Fruit fly (Drosophila melanogaster): ENCODE measurements around the gene dmt.

dmt gene

dm6 chr3R:9747875-9747899 lies 36.7 kb downstream of the dmt start, which contains the start of gene PpD3:
Gene PpD3 (plus strand): TSS chr3R:9747875.
- TF ChIP-seq BEAF-32 (GFP tag; optimal IDR thresholded peaks at IDR 0.05) (peak; percentile 42), scrt (GFP tag; optimal IDR thresholded peaks at IDR 0.05) (no peak)

DNA sequence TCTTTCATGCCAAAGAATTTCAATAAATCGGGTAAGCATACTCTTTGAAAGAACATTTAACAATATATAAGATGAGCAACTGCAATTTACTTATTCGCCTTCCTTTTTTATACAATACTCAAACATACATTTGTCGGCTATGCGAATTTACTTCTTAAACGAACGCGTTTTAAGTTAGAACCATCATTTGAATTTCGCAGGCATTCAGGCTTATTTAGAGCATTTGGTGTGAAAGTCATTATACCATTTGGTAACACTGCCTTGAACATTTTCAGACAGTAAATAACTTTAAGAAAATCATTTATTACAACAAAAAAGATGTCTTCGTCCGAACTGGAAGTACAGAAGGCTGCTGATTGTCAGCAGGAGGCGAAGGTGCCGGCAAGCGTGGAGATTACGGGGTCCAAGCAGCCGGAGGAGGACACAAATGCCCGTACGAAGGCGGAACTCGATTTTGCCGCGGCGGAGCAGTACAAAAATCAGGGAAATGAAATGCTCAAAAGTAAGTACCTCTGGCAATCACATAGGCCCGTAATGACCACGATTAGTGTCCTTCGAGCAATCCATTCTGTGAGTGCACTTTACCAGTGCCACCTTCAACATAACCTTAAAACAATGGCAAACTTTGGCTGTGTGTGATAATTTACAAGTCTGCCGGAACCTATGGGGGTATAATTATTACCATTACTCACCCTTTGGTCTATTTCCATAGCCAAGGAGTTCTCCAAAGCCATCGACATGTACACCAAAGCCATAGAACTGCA lies 37.1 kb downstream of the dmt start:
- TF ChIP-seq E2f2 (GFP tag; IDR thresholded peaks at IDR 0.05) (peak; percentile 80), fru (optimal IDR thresholded peaks at IDR 0.05) (no peak), CG5180 (GFP tag; optimal IDR thresholded peaks at IDR 0.05) (no peak), sens (GFP tag) (peak; percentile 18), MBD-R2 (GFP tag; IDR thresholded peaks at IDR 0.05) (peak; percentile 15; the same call in 1 of the 2 replicates), Dp (GFP tag; optimal IDR thresholded peaks at IDR 0.05) (peak; percentile 75), kah (GFP tag; optimal IDR thresholded peaks at IDR 0.05) (no peak), peb (GFP tag; IDR thresholded peaks at IDR 0.05) (no peak), nau (GFP tag; optimal IDR thresholded peaks at IDR 0.05) (no peak), Hmr (GFP tag; optimal IDR thresholded peaks at IDR 0.05) (no peak), Lhr (GFP tag; optimal IDR thresholded peaks at IDR 0.05) (no peak), CG18764 (GFP tag; optimal IDR thresholded peaks at IDR 0.05) (no peak), E2f1 (GFP tag; IDR thresholded peaks at IDR 0.05) (no peak), gfzf (GFP tag; optimal IDR thresholded peaks at IDR 0.05) (peak; percentile 85), Mes4 (GFP tag; optimal IDR thresholded peaks at IDR 0.05) (no peak), crc (GFP tag; optimal IDR thresholded peaks at IDR 0.05) (no peak), CG9797 (GFP tag; optimal IDR thresholded peaks at IDR 0.05) (peak; percentile 42), Adf1 (GFP tag; IDR thresholded peaks at IDR 0.05) (no peak), pan (optimal IDR thresholded peaks at IDR 0.05) (no peak), pan (GFP tag; optimal IDR thresholded peaks at IDR 0.05 in 1 of 2, IDR thresholded peaks at IDR 0.05 in 1 of 2) (no peak), usp (GFP tag; optimal IDR thresholded peaks at IDR 0.05) (no peak), MESR4 (GFP tag; optimal IDR thresholded peaks at IDR 0.05) (peak; percentile 60), CG10267 (tag; optimal IDR thresholded peaks at IDR 0.05) (no peak), Bteb2 (GFP tag; optimal IDR thresholded peaks at IDR 0.05) (no peak), bigmax (GFP tag; optimal IDR thresholded peaks at IDR 0.05) (peak; percentile 90), crp (GFP tag; optimal IDR thresholded peaks at IDR 0.05) (no peak), NfI (GFP tag; optimal IDR thresholded peaks at IDR 0.05) (no peak), inv (GFP tag; IDR thresholded peaks at IDR 0.05; ENCODE audit: partially characterized antibody) (no peak), ham (GFP tag; IDR thresholded peaks at IDR 0.05) (no peak), tup (GFP tag; optimal IDR thresholded peaks at IDR 0.05) (no peak), pzg (GFP tag; optimal IDR thresholded peaks at IDR 0.05) (peak; percentile 50), Lim3 (GFP tag; IDR thresholded peaks at IDR 0.05) (no peak), CG15269 (tag; optimal IDR thresholded peaks at IDR 0.05) (no peak), mirr (GFP tag; optimal IDR thresholded peaks at IDR 0.05) (no peak), jumu (GFP tag; optimal IDR thresholded peaks at IDR 0.05) (no peak), da (GFP tag; optimal IDR thresholded peaks at IDR 0.05) (no peak), sisA (GFP tag; IDR thresholded peaks at IDR 0.05) (no peak), dmrt99B (tag; optimal IDR thresholded peaks at IDR 0.05) (no peak), CG4617 (GFP tag; optimal IDR thresholded peaks at IDR 0.05; ENCODE audit: borderline replicate concordance) (peak; percentile 70), Oaz (GFP tag; IDR thresholded peaks at IDR 0.05) (no peak), Myb (GFP tag; optimal IDR thresholded peaks at IDR 0.05) (peak; percentile 15), NC2β (GFP tag; optimal IDR thresholded peaks at IDR 0.05) (no peak), Gug (GFP tag; IDR thresholded peaks at IDR 0.05) (no peak), z (GFP tag; IDR thresholded peaks at IDR 0.05) (no peak), bcd (GFP tag; optimal IDR thresholded peaks at IDR 0.05) (no peak), caup (GFP tag; optimal IDR thresholded peaks at IDR 0.05; ENCODE audit: severe bottlenecking) (no peak), pnt (GFP tag; optimal IDR thresholded peaks at IDR 0.05) (no peak), CG13424 (tag; optimal IDR thresholded peaks at IDR 0.05) (no peak)
